Worm (Caenorhabditis elegans) whole organism, young adult: Measurements from ENCODE around the gene chil-24.

Experiments
- B0019.2 ChIP-seq: fragments of 200-800 bp; sonication (Bioruptor generic); conservative IDR thresholded peaks from 2 replicates; pipeline ENCODE4 v1.3.6; 2022; ENCODE audit warnings: missing genetic modification reagents, missing genetic modification characterization, missing compliant biosample characterization
- C17E4.6 ChIP-seq: fragments of 200-800 bp; sonication (Bioruptor generic); IDR thresholded peaks from 2 replicates; pipeline ENCODE4 v1.3.6; 2022; ENCODE audit warnings: missing genetic modification reagents, missing genetic modification characterization, missing compliant biosample characterization
- D2030.7 ChIP-seq: fragments of 200-800 bp; sonication (Bioruptor generic); IDR thresholded peaks from 2 replicates; pipeline ENCODE4 v1.3.6; 2022; ENCODE audit warnings: missing genetic modification reagents, missing genetic modification characterization, missing compliant biosample characterization
- F33H1.4 ChIP-seq: fragments of 200-800 bp; sonication (Bioruptor generic); IDR thresholded peaks from 2 replicates; pipeline ENCODE4 v1.3.6; 2022; ENCODE audit warnings: missing genetic modification reagents, missing genetic modification characterization, missing compliant biosample characterization
- F49E8.2 ChIP-seq: sonication (generic microtip); optimal IDR thresholded peaks from 3 replicates; lab custom pipeline; 2017; ENCODE audit warnings: missing genetic modification characterization, mild to moderate bottlenecking, missing compliant biosample characterization, antibody characterized with exemption, moderate library complexity; ENCODE audit not compliant: insufficient read depth
- T07F8.4 ChIP-seq: sonication (generic microtip); optimal IDR thresholded peaks from 2 replicates; lab custom pipeline; 2016; ENCODE audit warnings: mild to moderate bottlenecking, missing genetic modification characterization, moderate library complexity, missing compliant biosample characterization
- Y53G8AR.9 ChIP-seq: fragments of 200-800 bp; sonication (Bioruptor generic); conservative IDR thresholded peaks from 2 replicates; pipeline ENCODE4 v1.3.6; 2022; ENCODE audit warnings: missing genetic modification reagents, missing genetic modification characterization, missing compliant biosample characterization
- Y67H2A.10 ChIP-seq: fragments of 200-800 bp; sonication (Bioruptor generic); conservative IDR thresholded peaks from 2 replicates; pipeline ENCODE4 v1.3.6; 2022; ENCODE audit warnings: missing genetic modification reagents, missing genetic modification characterization, missing compliant biosample characterization
- aptf-3 ChIP-seq: fragments of 200-800 bp; sonication (Bioruptor generic); IDR thresholded peaks from 2 replicates; pipeline ENCODE4 v1.3.6; 2022; ENCODE audit warnings: missing genetic modification characterization, missing compliant biosample characterization
- atf-7 ChIP-seq: sonication (generic microtip); optimal IDR thresholded peaks from 2 replicates; lab custom pipeline; 2017; ENCODE audit warnings: mild to moderate bottlenecking, missing genetic modification characterization, missing compliant biosample characterization
- athp-1 ChIP-seq: sonication (generic microtip); optimal IDR thresholded peaks from 2 replicates; lab custom pipeline; 2017; ENCODE audit warnings: mild to moderate bottlenecking, missing genetic modification characterization, missing compliant biosample characterization
- attf-3 ChIP-seq: fragments of 200-800 bp; sonication (Bioruptor generic); conservative IDR thresholded peaks from 2 replicates; pipeline ENCODE4 v1.3.6; 2022; ENCODE audit warnings: missing genetic modification reagents, missing genetic modification characterization, missing compliant biosample characterization
- cebp-2 ChIP-seq: fragments of 200-800 bp; sonication (Bioruptor generic); IDR thresholded peaks from 2 replicates; pipeline ENCODE4 v1.3.6; 2022; ENCODE audit warnings: missing genetic modification characterization, missing compliant biosample characterization
- ceh-40 ChIP-seq: fragments of 200-800 bp; sonication (Bioruptor generic); IDR thresholded peaks from 2 replicates; pipeline ENCODE4 v1.3.6; 2022; ENCODE audit warnings: missing genetic modification characterization, missing compliant biosample characterization
- ceh-91 ChIP-seq: fragments of 200-800 bp; sonication (Bioruptor generic); IDR thresholded peaks from 2 replicates; pipeline ENCODE4 v1.3.6; 2022; ENCODE audit warnings: missing genetic modification reagents, missing genetic modification characterization, missing compliant biosample characterization
- chd-7 ChIP-seq: sonication (generic microtip); optimal IDR thresholded peaks from 2 replicates; lab custom pipeline; 2016; ENCODE audit warnings: mild to moderate bottlenecking, missing genetic modification characterization, moderate library complexity, missing compliant biosample characterization
- die-1 ChIP-seq: sonication (generic microtip); optimal IDR thresholded peaks from 2 replicates; lab custom pipeline; 2016; ENCODE audit warnings: missing genotype, mild to moderate bottlenecking, missing genetic modification characterization, missing compliant biosample characterization
- dox-1 ChIP-seq: fragments of 200-800 bp; sonication (Bioruptor generic); IDR thresholded peaks from 2 replicates; pipeline ENCODE4 v1.3.6; 2022; ENCODE audit warnings: missing genetic modification reagents, missing genetic modification characterization, missing compliant biosample characterization
- egrh-3 ChIP-seq: fragments of 200-800 bp; sonication (Bioruptor generic); IDR thresholded peaks from 2 replicates; pipeline ENCODE4 v1.3.6; 2022; ENCODE audit warnings: missing genetic modification reagents, missing genetic modification characterization, missing compliant biosample characterization
- ets-4 ChIP-seq: fragments of 200-800 bp; sonication (Bioruptor generic); optimal IDR thresholded peaks from 2 replicates; lab custom pipeline; 2018; ENCODE audit warnings: mild to moderate bottlenecking, missing genetic modification characterization, missing compliant biosample characterization
- him-1 ChIP-seq: sonication (generic microtip); optimal IDR thresholded peaks from 2 replicates; lab custom pipeline; 2016; ENCODE audit warnings: missing genotype, missing genetic modification reagents, missing genetic modification characterization, missing compliant biosample characterization
- hmg-1.2 ChIP-seq: fragments of 200-800 bp; sonication (Bioruptor generic); IDR thresholded peaks from 2 replicates; pipeline ENCODE4 v1.3.6; 2022; ENCODE audit warnings: missing genetic modification reagents, missing genetic modification characterization, missing compliant biosample characterization
- hmg-20 ChIP-seq: fragments of 200-800 bp; sonication (Bioruptor generic); IDR thresholded peaks from 2 replicates; pipeline ENCODE4 v1.3.6; 2022; ENCODE audit warnings: missing genetic modification reagents, missing genetic modification characterization, missing compliant biosample characterization
- lin-54 ChIP-seq: fragments of 200-800 bp; sonication (Bioruptor generic); optimal IDR thresholded peaks from 2 replicates; lab custom pipeline; 2018; ENCODE audit warnings: mild to moderate bottlenecking, missing genetic modification characterization, missing compliant biosample characterization
- madf-10 ChIP-seq: sonication (generic microtip); optimal IDR thresholded peaks from 2 replicates; lab custom pipeline; 2016; ENCODE audit warnings: mild to moderate bottlenecking, missing genetic modification characterization, missing compliant biosample characterization
- mxl-1 ChIP-seq: sonication (generic microtip); optimal IDR thresholded peaks from 2 replicates; lab custom pipeline; 2016; ENCODE audit warnings: missing genetic modification characterization, missing compliant biosample characterization
- nhr-179 ChIP-seq: sonication (generic microtip); optimal IDR thresholded peaks from 2 replicates; lab custom pipeline; 2016; ENCODE audit warnings: mild to moderate bottlenecking, missing genetic modification characterization, missing compliant biosample characterization
- nhr-90 ChIP-seq: sonication (generic microtip); optimal IDR thresholded peaks from 2 replicates; lab custom pipeline; 2016; ENCODE audit warnings: missing genotype, mild to moderate bottlenecking, missing genetic modification characterization, missing compliant biosample characterization
- pbrm-1 ChIP-seq: fragments of 200-800 bp; sonication (Bioruptor generic); IDR thresholded peaks from 2 replicates; pipeline ENCODE4 v1.3.6; 2022; ENCODE audit warnings: missing genetic modification reagents, missing genetic modification characterization, missing compliant biosample characterization
- rec-8 ChIP-seq, 2 experiments: sonication (generic microtip); optimal IDR thresholded peaks; 2 replicates each; lab custom pipeline; 2016; ENCODE audit warnings: mild to moderate bottlenecking in 2 of 2, missing genetic modification characterization in 2 of 2, missing genetic modification reagents in 2 of 2, missing genotype in 2 of 2, missing biosample characterization in 1 of 2, missing compliant biosample characterization in 1 of 2, moderate library complexity in 1 of 2
- sdz-38 ChIP-seq: sonication (generic microtip); optimal IDR thresholded peaks from 2 replicates; lab custom pipeline; 2016; ENCODE audit warnings: missing genotype, missing genetic modification characterization, missing compliant biosample characterization
- snpc-1.1 ChIP-seq: sonication (generic microtip); optimal IDR thresholded peaks from 2 replicates; lab custom pipeline; 2017; ENCODE audit warnings: missing genetic modification characterization, mild to moderate bottlenecking, missing compliant biosample characterization, antibody characterized with exemption, moderate library complexity, missing genotype, missing genetic modification reagents; ENCODE audit not compliant: insufficient read depth
- snpc-4 ChIP-seq, 5 experiments: fragments of 150-350 bp in 1 of 5; sonication (generic microtip) in 4 of 5; optimal IDR thresholded peaks; 2 replicates each; lab custom pipeline; 2014 to 2018; ENCODE audit warnings: missing genetic modification characterization in 5 of 5, missing biosample characterization in 3 of 5, antibody characterized with exemption in 2 of 5, mild to moderate bottlenecking in 2 of 5, missing compliant biosample characterization in 2 of 5, missing genotype in 2 of 5, moderate library complexity in 2 of 5, missing genetic modification reagents in 1 of 5
- somi-1 ChIP-seq: fragments of 200-800 bp; sonication (Bioruptor generic); optimal IDR thresholded peaks from 2 replicates; lab custom pipeline; 2018; ENCODE audit warnings: mild to moderate bottlenecking, missing genetic modification characterization, missing compliant biosample characterization
- sptf-2 ChIP-seq: fragments of 200-800 bp; sonication (Bioruptor generic); optimal IDR thresholded peaks from 2 replicates; lab custom pipeline; 2018; ENCODE audit warnings: mild to moderate bottlenecking, missing genetic modification characterization, missing compliant biosample characterization
- unc-130 ChIP-seq: sonication (generic microtip); optimal IDR thresholded peaks from 2 replicates; lab custom pipeline; 2016; ENCODE audit warnings: missing genetic modification reagents, missing genetic modification characterization, missing compliant biosample characterization
- unc-62 ChIP-seq: fragments of 150-350 bp; optimal IDR thresholded peaks from 2 replicates; lab custom pipeline; 2014; ENCODE audit warnings: missing biosample characterization, missing genetic modification reagents, missing genetic modification characterization
- zfh-2 ChIP-seq: fragments of 200-800 bp; sonication (Bioruptor generic); conservative IDR thresholded peaks from 2 replicates; pipeline ENCODE4 v1.3.6; 2022; ENCODE audit warnings: missing genetic modification reagents, missing genetic modification characterization, missing compliant biosample characterization
- zim-3 ChIP-seq: sonication (generic microtip); optimal IDR thresholded peaks from 2 replicates; lab custom pipeline; 2017; ENCODE audit warnings: mild to moderate bottlenecking, missing genetic modification characterization, moderate library complexity, missing compliant biosample characterization
- ztf-26 ChIP-seq: sonication (generic microtip); optimal IDR thresholded peaks from 2 replicates; lab custom pipeline; 2017; ENCODE audit warnings: missing genetic modification characterization, missing compliant biosample characterization

Gene chil-24

DNA sequence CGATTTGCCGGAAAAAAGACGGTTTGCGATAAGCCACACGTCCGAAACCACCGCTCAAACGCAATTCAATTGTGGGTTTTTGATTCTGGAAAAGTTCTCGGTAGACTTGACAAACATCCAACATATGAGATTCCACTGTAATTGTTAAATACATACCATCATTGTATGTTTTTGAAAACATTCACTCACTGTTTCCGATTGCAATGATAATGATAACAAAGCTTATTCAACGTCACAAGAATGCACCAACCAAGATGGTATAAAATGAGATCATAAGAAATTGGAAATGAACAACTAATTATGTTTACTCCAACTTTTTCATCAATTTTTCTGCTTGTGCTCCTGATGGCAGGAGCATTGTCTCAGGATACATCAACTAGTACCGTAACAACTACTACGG lies 23.2 kb upstream of the chil-24 start, which contains the start of gene clec-122:
TSS of gene clec-122 (plus strand) at position 301 of the 400 bp plus-strand sequence.
- TF ChIP-seq him-1 = no peak
- no peak for TF ChIP-seq lin-54
- no peak for TF ChIP-seq sdz-38
- no peak for TF ChIP-seq unc-62 (GFP tag; lab: Kevin White, UChicago)
- no peak for TF ChIP-seq hmg-1.2
- TF ChIP-seq chd-7 (tag; lab: Kevin White, UChicago) = no peak
- no peak for TF ChIP-seq C17E4.6
- TF ChIP-seq madf-10 (tag; lab: Kevin White, UChicago) = no peak
- no peak for TF ChIP-seq atf-7
- TF ChIP-seq dox-1 (GFP tag; lab: Robert Waterston, UW) = no peak
- TF ChIP-seq hmg-20 (GFP tag; lab: Robert Waterston, UW) = no peak

- TF ChIP-seq snpc-1.1 (tag; lab: Kevin White, UChicago) (peak; percentile 59), nhr-90 (tag; lab: Kevin White, UChicago) (no peak), sdz-38 (no peak), ztf-26 (tag; lab: Kevin White, UChicago) (no peak), mxl-1 (no peak), aptf-3 (no peak), egrh-3 (GFP tag; lab: Robert Waterston, UW) (peak; percentile 84), ets-4 (GFP tag; lab: Kevin White, UChicago) (no peak), chd-7 (tag; lab: Kevin White, UChicago) (peak; percentile 7), sptf-2 (GFP tag; lab: Kevin White, UChicago) (no peak), ceh-40 (GFP tag; lab: Robert Waterston, UW) (no peak), pbrm-1 (GFP tag; lab: Robert Waterston, UW) (no peak), zim-3 (tag; lab: Kevin White, UChicago) (no peak), athp-1 (tag; lab: Kevin White, UChicago) (no peak), snpc-4 (GFP tag; optimal IDR thresholded peaks at IDR 0.05; lab: Kevin White, UChicago) (no peak), snpc-4 (tag; optimal IDR thresholded peaks at IDR 0.05; lab: Kevin White, UChicago) (peak in 3 of 4 experiments; percentile 51 to 81 (median 58)), ceh-91 (GFP tag; lab: Robert Waterston, UW) (no peak), Y67H2A.10 (GFP tag; lab: Robert Waterston, UW) (no peak), B0019.2 (GFP tag; lab: Robert Waterston, UW) (no peak), zfh-2 (GFP tag; lab: Robert Waterston, UW) (peak; percentile 93)
Observed at ce11 chrII:3108101-3108500, 20.9 kb upstream of the chil-24 start.

DNA sequence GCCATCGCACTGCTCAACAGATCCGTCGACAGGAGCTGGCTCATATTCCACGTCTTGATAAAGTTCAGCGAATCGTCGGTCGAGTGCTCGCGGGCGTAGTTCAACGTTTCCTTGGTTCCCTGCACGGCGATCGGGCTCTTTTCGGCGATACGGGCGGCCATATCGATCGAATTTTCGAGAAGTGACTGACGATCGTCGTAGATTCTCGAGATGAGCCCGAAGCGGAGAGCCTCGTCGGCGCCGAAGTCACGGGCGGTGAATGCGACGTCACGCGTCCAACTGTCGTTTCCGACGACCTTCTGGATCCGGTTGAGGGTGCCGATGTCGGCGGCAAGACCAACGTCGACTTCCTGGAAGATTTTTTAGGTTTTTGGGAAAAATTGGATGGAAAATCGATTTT lies 19.4 kb upstream of the chil-24 start:
- TF ChIP-seq dox-1 (GFP tag; lab: Robert Waterston, UW) (0 out of 2 replicates have a peak, but pooled peaks have one; percentile 12), nhr-179 (tag; lab: Kevin White, UChicago) (no peak), zfh-2 (GFP tag; lab: Robert Waterston, UW) (peak; percentile 55; the same call in 1 of the 2 replicates), T07F8.4 (tag; lab: Kevin White, UChicago) (no peak), snpc-4 (GFP tag; optimal IDR thresholded peaks at IDR 0.05; lab: Kevin White, UChicago) (no peak), snpc-4 (tag; optimal IDR thresholded peaks at IDR 0.05; lab: Kevin White, UChicago) (no peak), F49E8.2 (no peak)

ce11 chrII:3110099-3110498 lies 18.9 kb upstream of the chil-24 start:
- TF ChIP-seq zfh-2 (GFP tag; lab: Robert Waterston, UW) (peak; percentile 46; the same call in 1 of the 2 replicates), unc-130 (GFP tag; lab: Kevin White, UChicago) (no peak), somi-1 (GFP tag; lab: Kevin White, UChicago) (no peak), attf-3 (GFP tag; lab: Robert Waterston, UW) (0 out of 2 replicates have a peak, but pooled peaks have one; percentile 7), D2030.7 (GFP tag; lab: Robert Waterston, UW) (0 out of 2 replicates have a peak, but pooled peaks have one; percentile 23), cebp-2 (GFP tag; lab: Robert Waterston, UW) (0 out of 2 replicates have a peak, but pooled peaks have one; percentile 17), T07F8.4 (tag; lab: Kevin White, UChicago) (no peak), hmg-1.2 (peak; percentile 10; the same call in 1 of the 2 replicates), die-1 (no peak), snpc-4 (GFP tag; optimal IDR thresholded peaks at IDR 0.05; lab: Kevin White, UChicago) (no peak), snpc-4 (tag; optimal IDR thresholded peaks at IDR 0.05; lab: Kevin White, UChicago) (peak in 2 of 4 experiments; percentile 57 to 74), Y53G8AR.9 (no peak), rec-8 (tag; optimal IDR thresholded peaks at IDR 0.05; lab: Kevin White, UChicago) (no peak), snpc-1.1 (tag; lab: Kevin White, UChicago) (peak; percentile 60), egrh-3 (GFP tag; lab: Robert Waterston, UW) (peak; percentile 14; the same call in 1 of the 2 replicates), F33H1.4 (GFP tag; lab: Robert Waterston, UW) (no peak)
